Worm (Caenorhabditis elegans) whole organism, young adult: Measurements from ENCODE around the gene T09F3.5.

ENCODE experiments used
- B0336.3 ChIP-seq: fragments of 200-800 bp; sonication (Bioruptor generic); IDR thresholded peaks from 2 replicates; pipeline ENCODE4 v1.3.6; 2022; ENCODE audit warnings: missing genetic modification characterization, missing compliant biosample characterization
- C17E4.6 ChIP-seq: fragments of 200-800 bp; sonication (Bioruptor generic); IDR thresholded peaks from 2 replicates; pipeline ENCODE4 v1.3.6; 2022; ENCODE audit warnings: missing genetic modification reagents, missing genetic modification characterization, missing compliant biosample characterization
- D2030.7 ChIP-seq: fragments of 200-800 bp; sonication (Bioruptor generic); IDR thresholded peaks from 2 replicates; pipeline ENCODE4 v1.3.6; 2022; ENCODE audit warnings: missing genetic modification reagents, missing genetic modification characterization, missing compliant biosample characterization
- F49E8.2 ChIP-seq: sonication (generic microtip); optimal IDR thresholded peaks from 3 replicates; lab custom pipeline; 2017; ENCODE audit warnings: missing genetic modification characterization, mild to moderate bottlenecking, missing compliant biosample characterization, antibody characterized with exemption, moderate library complexity; ENCODE audit not compliant: insufficient read depth
- F52B5.7 ChIP-seq: sonication (generic microtip); optimal IDR thresholded peaks from 2 replicates; lab custom pipeline; 2016; ENCODE audit warnings: mild to moderate bottlenecking, missing genetic modification characterization, missing compliant biosample characterization
- T26A5.8 ChIP-seq: sonication (generic microtip); optimal IDR thresholded peaks from 2 replicates; lab custom pipeline; 2016; ENCODE audit warnings: missing genetic modification characterization, missing compliant biosample characterization
- ama-1 ChIP-seq, 3 experiments: fragments of 150-350 bp in 1 of 3; sonication (generic microtip) in 2 of 3; optimal IDR thresholded peaks; 2 replicates each; lab custom pipeline; 2014 to 2018; ENCODE audit warnings: missing biosample characterization in 2 of 3, missing genetic modification characterization in 2 of 3, missing genetic modification reagents in 2 of 3
- attf-5 ChIP-seq: fragments of 200-800 bp; sonication (Bioruptor generic); optimal IDR thresholded peaks from 2 replicates; lab custom pipeline; 2018; ENCODE audit warnings: mild to moderate bottlenecking, missing genetic modification characterization, missing compliant biosample characterization
- attf-6 ChIP-seq: fragments of 200-800 bp; sonication (Bioruptor generic); IDR thresholded peaks from 2 replicates; pipeline ENCODE4 v1.3.6; 2022; ENCODE audit warnings: missing genetic modification reagents, missing genetic modification characterization, missing compliant biosample characterization
- cebp-1 ChIP-seq, 2 experiments: fragments of 200-800 bp in 1 of 2; sonication (Bioruptor generic) in 1 of 2; sonication (generic microtip) in 1 of 2; IDR thresholded peaks in 1 of 2; optimal IDR thresholded peaks in 1 of 2; 2 replicates each; pipeline versions ENCODE4 v1.3.6 to Lab custom; 2017 to 2022; ENCODE audit warnings: missing compliant biosample characterization in 2 of 2, missing genetic modification characterization in 2 of 2, mild to moderate bottlenecking in 1 of 2, missing genetic modification reagents in 1 of 2, moderate library complexity in 1 of 2
- cebp-2 ChIP-seq: fragments of 200-800 bp; sonication (Bioruptor generic); IDR thresholded peaks from 2 replicates; pipeline ENCODE4 v1.3.6; 2022; ENCODE audit warnings: missing genetic modification characterization, missing compliant biosample characterization
- ceh-58 ChIP-seq: fragments of 200-800 bp; sonication (Bioruptor generic); IDR thresholded peaks from 2 replicates; pipeline ENCODE4 v1.3.6; 2022; ENCODE audit warnings: missing genetic modification characterization, missing compliant biosample characterization
- chd-7 ChIP-seq: sonication (generic microtip); optimal IDR thresholded peaks from 2 replicates; lab custom pipeline; 2016; ENCODE audit warnings: mild to moderate bottlenecking, missing genetic modification characterization, moderate library complexity, missing compliant biosample characterization
- die-1 ChIP-seq: sonication (generic microtip); optimal IDR thresholded peaks from 2 replicates; lab custom pipeline; 2016; ENCODE audit warnings: missing genotype, mild to moderate bottlenecking, missing genetic modification characterization, missing compliant biosample characterization
- dox-1 ChIP-seq: fragments of 200-800 bp; sonication (Bioruptor generic); IDR thresholded peaks from 2 replicates; pipeline ENCODE4 v1.3.6; 2022; ENCODE audit warnings: missing genetic modification reagents, missing genetic modification characterization, missing compliant biosample characterization
- dpl-1 ChIP-seq: fragments of 150-350 bp; optimal IDR thresholded peaks from 2 replicates; lab custom pipeline; 2014; ENCODE audit warnings: missing biosample characterization, missing genetic modification reagents, missing genetic modification characterization
- efl-1 ChIP-seq: fragments of 150-350 bp; optimal IDR thresholded peaks from 2 replicates; lab custom pipeline; 2014; ENCODE audit warnings: missing biosample characterization, missing genetic modification reagents, missing genetic modification characterization
- hmg-1.2 ChIP-seq: fragments of 200-800 bp; sonication (Bioruptor generic); IDR thresholded peaks from 2 replicates; pipeline ENCODE4 v1.3.6; 2022; ENCODE audit warnings: missing genetic modification reagents, missing genetic modification characterization, missing compliant biosample characterization
- hmg-20 ChIP-seq: fragments of 200-800 bp; sonication (Bioruptor generic); IDR thresholded peaks from 2 replicates; pipeline ENCODE4 v1.3.6; 2022; ENCODE audit warnings: missing genetic modification reagents, missing genetic modification characterization, missing compliant biosample characterization
- hrde-1 ChIP-seq: sonication (generic microtip); optimal IDR thresholded peaks from 2 replicates; lab custom pipeline; 2016; ENCODE audit warnings: missing genetic modification characterization, mild to moderate bottlenecking, missing compliant biosample characterization, moderate library complexity, missing genotype, missing genetic modification reagents, borderline replicate concordance
- lag-1 ChIP-seq: fragments of 200-800 bp; sonication (Bioruptor generic); IDR thresholded peaks from 2 replicates; pipeline ENCODE4 v1.3.6; 2022; ENCODE audit warnings: missing genetic modification reagents, missing genetic modification characterization, missing compliant biosample characterization
- let-526 ChIP-seq: fragments of 200-800 bp; sonication (Bioruptor generic); IDR thresholded peaks from 2 replicates; pipeline ENCODE4 v1.3.6; 2022; ENCODE audit warnings: missing genetic modification reagents, missing genetic modification characterization, missing compliant biosample characterization
- madf-10 ChIP-seq: sonication (generic microtip); optimal IDR thresholded peaks from 2 replicates; lab custom pipeline; 2016; ENCODE audit warnings: mild to moderate bottlenecking, missing genetic modification characterization, missing compliant biosample characterization
- mes-4 ChIP-seq: sonication (generic microtip); optimal IDR thresholded peaks from 2 replicates; lab custom pipeline; 2016; ENCODE audit warnings: missing genotype, missing genetic modification characterization, missing compliant biosample characterization
- nfyb-1 ChIP-seq: fragments of 200-800 bp; sonication (Bioruptor generic); IDR thresholded peaks from 2 replicates; pipeline ENCODE4 v1.3.6; 2022; ENCODE audit warnings: missing genetic modification reagents, missing genetic modification characterization, missing compliant biosample characterization
- nhr-80 ChIP-seq: sonication (generic microtip); optimal IDR thresholded peaks from 2 replicates; lab custom pipeline; 2016; ENCODE audit warnings: missing genetic modification characterization, missing compliant biosample characterization
- pha-4 ChIP-seq: fragments of 150-350 bp; sonication (generic microtip); optimal IDR thresholded peaks from 2 replicates; lab custom pipeline; 2014; ENCODE audit warnings: missing biosample characterization, missing genetic modification reagents, missing genetic modification characterization
- repo-1 ChIP-seq: sonication (generic microtip); optimal IDR thresholded peaks from 2 replicates; lab custom pipeline; 2017; ENCODE audit warnings: mild to moderate bottlenecking, missing genetic modification characterization, missing compliant biosample characterization
- sea-2 ChIP-seq: fragments of 200-800 bp; sonication (Bioruptor generic); IDR thresholded peaks from 2 replicates; pipeline ENCODE4 v1.3.6; 2022; ENCODE audit warnings: missing genetic modification characterization, missing compliant biosample characterization
- snpc-3.4 ChIP-seq: sonication (generic microtip); optimal IDR thresholded peaks from 2 replicates; lab custom pipeline; 2017; ENCODE audit warnings: missing genetic modification characterization, mild to moderate bottlenecking, missing compliant biosample characterization, antibody characterized with exemption, moderate library complexity, missing genotype, missing genetic modification reagents
- somi-1 ChIP-seq: fragments of 200-800 bp; sonication (Bioruptor generic); optimal IDR thresholded peaks from 2 replicates; lab custom pipeline; 2018; ENCODE audit warnings: mild to moderate bottlenecking, missing genetic modification characterization, missing compliant biosample characterization
- sptf-2 ChIP-seq: fragments of 200-800 bp; sonication (Bioruptor generic); optimal IDR thresholded peaks from 2 replicates; lab custom pipeline; 2018; ENCODE audit warnings: mild to moderate bottlenecking, missing genetic modification characterization, missing compliant biosample characterization
- tbp1 ChIP-seq: fragments of 200-800 bp; sonication (Bioruptor generic); optimal IDR thresholded peaks from 2 replicates; lab custom pipeline; 2018; ENCODE audit warnings: mild to moderate bottlenecking, missing genetic modification characterization, missing compliant biosample characterization
- tlf-1 ChIP-seq: fragments of 200-800 bp; sonication (Bioruptor generic); optimal IDR thresholded peaks from 2 replicates; lab custom pipeline; 2018; ENCODE audit warnings: mild to moderate bottlenecking, missing genetic modification characterization, missing compliant biosample characterization
- zfh-2 ChIP-seq: fragments of 200-800 bp; sonication (Bioruptor generic); conservative IDR thresholded peaks from 2 replicates; pipeline ENCODE4 v1.3.6; 2022; ENCODE audit warnings: missing genetic modification reagents, missing genetic modification characterization, missing compliant biosample characterization
- zim-3 ChIP-seq: sonication (generic microtip); optimal IDR thresholded peaks from 2 replicates; lab custom pipeline; 2017; ENCODE audit warnings: mild to moderate bottlenecking, missing genetic modification characterization, moderate library complexity, missing compliant biosample characterization
- ztf-3 ChIP-seq: fragments of 200-800 bp; sonication (Bioruptor generic); optimal IDR thresholded peaks from 2 replicates; lab custom pipeline; 2018; ENCODE audit warnings: mild to moderate bottlenecking, missing genetic modification characterization, missing compliant biosample characterization

The T09F3.5 gene

DNA sequence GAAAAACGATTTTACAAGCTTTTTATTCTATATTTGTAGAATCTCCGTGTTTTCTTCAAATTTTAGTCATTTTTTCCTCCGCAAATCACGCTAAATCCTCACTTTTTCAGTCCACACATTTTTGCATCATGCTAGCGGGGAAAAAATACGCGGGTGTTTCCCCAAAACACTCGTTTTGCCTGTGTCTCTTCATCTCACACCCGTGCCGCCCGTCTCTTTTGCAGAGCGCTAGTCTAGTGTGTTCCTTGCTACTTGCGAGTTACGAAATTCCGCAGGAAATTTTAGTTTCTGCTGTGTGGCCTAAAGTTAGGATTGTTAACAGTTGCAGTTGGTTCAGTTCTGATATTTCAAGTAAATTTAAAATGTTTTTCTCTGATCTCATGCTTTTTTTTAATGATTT lies 49.1 kb downstream of the T09F3.5 start:
- peak; percentile 35; the same call in 1 of the 2 replicates for TF ChIP-seq nfyb-1 (GFP tag; lab: Robert Waterston, UW)
- 0 out of 2 replicates have a peak, but pooled peaks have one; percentile 12 for TF ChIP-seq sea-2 (GFP tag; lab: Robert Waterston, UW)
- peak; percentile 50 for TF ChIP-seq repo-1 (tag; lab: Kevin White, UChicago)
- TF ChIP-seq F49E8.2 (tag; lab: Kevin White, UChicago), result no peak
- peak; percentile 50 for TF ChIP-seq attf-5 (GFP tag; lab: Kevin White, UChicago)
- peak; percentile 8 for TF ChIP-seq die-1 (tag; lab: Kevin White, UChicago)
- TF ChIP-seq nhr-80 (tag; lab: Kevin White, UChicago), result peak; percentile 62
- 0 out of 2 replicates have a peak, but pooled peaks have one; percentile 40 for TF ChIP-seq cebp-2 (GFP tag; lab: Robert Waterston, UW)
- TF ChIP-seq dox-1 (GFP tag; lab: Robert Waterston, UW), result 0 out of 2 replicates have a peak, but pooled peaks have one; percentile 53
- TF ChIP-seq hmg-1.2 (GFP tag; lab: Robert Waterston, UW), result peak; percentile 20; the same call in 1 of the 2 replicates
- TF ChIP-seq chd-7 (tag; lab: Kevin White, UChicago), result peak; percentile 10
- TF ChIP-seq B0336.3 (GFP tag; lab: Robert Waterston, UW), result peak; percentile 46; the same call in 1 of the 2 replicates
- TF ChIP-seq cebp-1 (GFP tag; IDR thresholded peaks at IDR 0.05; lab: Robert Waterston, UW), result peak; percentile 86
- peak; percentile 93 for TF ChIP-seq cebp-1 (tag; optimal IDR thresholded peaks at IDR 0.05; lab: Kevin White, UChicago)
- TF ChIP-seq snpc-3.4 (tag; lab: Kevin White, UChicago), result no peak
- TF ChIP-seq ama-1 (optimal IDR thresholded peaks at IDR 0.05; lab: Kevin White, UChicago), result no peak
- TF ChIP-seq ama-1 (GFP tag; optimal IDR thresholded peaks at IDR 0.05; lab: Kevin White, UChicago), result no peak

DNA sequence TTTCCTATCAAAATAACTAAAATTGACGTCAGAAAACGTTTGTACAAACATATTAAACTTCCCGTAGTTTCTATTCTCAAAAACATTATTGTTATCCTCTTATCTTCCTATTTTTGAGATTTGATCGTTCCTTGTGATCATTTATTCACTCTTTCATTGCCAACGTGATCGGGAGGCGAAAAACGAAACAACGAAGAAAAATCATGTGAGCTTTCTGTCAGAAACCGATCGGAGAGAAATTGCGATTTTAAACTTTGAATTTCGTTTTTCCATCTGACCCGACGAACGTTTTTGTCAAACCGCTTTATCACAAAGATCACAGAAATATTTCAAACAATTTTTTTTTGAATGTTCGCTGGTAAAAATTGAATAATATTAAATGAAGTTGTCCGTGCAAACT lies 49.6 kb downstream of the T09F3.5 start:
- no peak for TF ChIP-seq mes-4
- TF ChIP-seq hmg-1.2 (GFP tag; lab: Robert Waterston, UW), result peak; percentile 15; the same call in 1 of the 2 replicates
- TF ChIP-seq tlf-1 (GFP tag; lab: Kevin White, UChicago), result peak; percentile 11
- no peak for TF ChIP-seq T26A5.8
- TF ChIP-seq F52B5.7 (tag; lab: Kevin White, UChicago), result no peak
- TF ChIP-seq lag-1 (GFP tag; lab: Robert Waterston, UW), result no peak
- no peak for TF ChIP-seq chd-7 (tag; lab: Kevin White, UChicago)
- no peak for TF ChIP-seq efl-1 (GFP tag; lab: Kevin White, UChicago)
- TF ChIP-seq die-1 (tag; lab: Kevin White, UChicago), result no peak
- TF ChIP-seq pha-4 (tag; lab: Kevin White, UChicago), result no peak
- no peak for TF ChIP-seq tbp1 (GFP tag; lab: Kevin White, UChicago)
- TF ChIP-seq somi-1 (GFP tag; lab: Kevin White, UChicago), result peak; percentile 53
- TF ChIP-seq D2030.7, result no peak
- TF ChIP-seq dpl-1 (GFP tag; lab: Kevin White, UChicago), result no peak
- no peak for TF ChIP-seq sptf-2 (GFP tag; lab: Kevin White, UChicago)
- peak; percentile 12 for TF ChIP-seq madf-10
- no peak for TF ChIP-seq ztf-3 (GFP tag; lab: Kevin White, UChicago)
- TF ChIP-seq attf-6 (GFP tag; lab: Robert Waterston, UW), result no peak
- TF ChIP-seq B0336.3 (GFP tag; lab: Robert Waterston, UW), result no peak
- TF ChIP-seq zfh-2 (GFP tag; lab: Robert Waterston, UW), result no peak
- TF ChIP-seq zim-3 (tag; lab: Kevin White, UChicago), result no peak
- TF ChIP-seq ceh-58 (GFP tag; lab: Robert Waterston, UW), result no peak
- 0 out of 2 replicates have a peak, but pooled peaks have one; percentile 61 for TF ChIP-seq let-526 (GFP tag; lab: Robert Waterston, UW)
- no peak for TF ChIP-seq hmg-20 (GFP tag; lab: Robert Waterston, UW)
- TF ChIP-seq C17E4.6 (GFP tag; lab: Robert Waterston, UW), result no peak
- no peak for TF ChIP-seq hrde-1 (tag; lab: Kevin White, UChicago)
